Worm (Caenorhabditis elegans) whole organism, L4 larva: ENCODE results near the gene exl-1.

Experiments used
- D1046.2 ChIP-seq: fragments of 200-800 bp; sonication (Bioruptor generic); IDR thresholded peaks from 2 replicates; pipeline ENCODE4 v1.3.6; 2022; ENCODE audit warnings: missing genetic modification characterization, missing compliant biosample characterization
- F44E2.7 ChIP-seq: fragments of 200-800 bp; sonication (Bioruptor generic); IDR thresholded peaks from 2 replicates; pipeline ENCODE4 v2.1.2; 2022; ENCODE audit warnings: missing genetic modification characterization, missing compliant biosample characterization
- R02D3.7 ChIP-seq: fragments of 150-350 bp; sonication (generic microtip); optimal IDR thresholded peaks from 3 replicates; lab custom pipeline; 2014; ENCODE audit warnings: missing biosample characterization, missing genetic modification characterization
- Y48G9A.11 ChIP-seq: fragments of 200-800 bp; sonication (Bioruptor generic); IDR thresholded peaks from 2 replicates; pipeline ENCODE4 v1.3.6; 2022; ENCODE audit warnings: missing genetic modification reagents, missing genetic modification characterization, missing compliant biosample characterization
- Y5F2A.4 ChIP-seq: fragments of 200-800 bp; sonication (Bioruptor generic); optimal IDR thresholded peaks from 2 replicates; lab custom pipeline; 2018; ENCODE audit warnings: mild to moderate bottlenecking, missing genetic modification characterization, missing compliant biosample characterization
- Y75B8A.6 ChIP-seq: fragments of 200-800 bp; sonication (Bioruptor generic); IDR thresholded peaks from 2 replicates; pipeline ENCODE4 v1.3.6; 2022; ENCODE audit warnings: missing genetic modification reagents, missing genetic modification characterization, missing compliant biosample characterization
- ZK546.5 ChIP-seq, 2 experiments: sonication (generic microtip); optimal IDR thresholded peaks; 2 replicates each; lab custom pipeline; 2017; ENCODE audit warnings: missing biosample characterization in 2 of 2, missing genetic modification characterization in 2 of 2
- aha-1 ChIP-seq: fragments of 150-350 bp; peaks from one replicate; lab custom pipeline; 2014; ENCODE audit warnings: missing biosample characterization, missing genetic modification characterization
- aly-2 ChIP-seq: sonication (generic microtip); optimal IDR thresholded peaks from 2 replicates; lab custom pipeline; 2018; ENCODE audit warnings: missing biosample characterization, missing genetic modification characterization
- ceh-44 ChIP-seq: fragments of 200-800 bp; sonication (Bioruptor generic); IDR thresholded peaks from 2 replicates; pipeline ENCODE4 v1.3.6; 2022; ENCODE audit warnings: missing genetic modification reagents, missing genetic modification characterization, missing compliant biosample characterization
- ceh-62 ChIP-seq: sonication (generic microtip); optimal IDR thresholded peaks from 2 replicates; lab custom pipeline; 2017; ENCODE audit warnings: missing biosample characterization, missing genetic modification characterization
- ctbp-1 ChIP-seq: fragments of 200-800 bp; sonication (Bioruptor generic); IDR thresholded peaks from 2 replicates; pipeline ENCODE4 v1.3.6; 2022; ENCODE audit warnings: missing genetic modification reagents, missing genetic modification characterization, missing compliant biosample characterization
- daf-19 ChIP-seq: fragments of 200-800 bp; sonication (Bioruptor generic); conservative IDR thresholded peaks from 2 replicates; pipeline ENCODE4 v1.3.6; 2022; ENCODE audit warnings: missing genetic modification characterization, missing compliant biosample characterization
- dmd-6 ChIP-seq: fragments of 200-800 bp; sonication (Bioruptor generic); IDR thresholded peaks from 2 replicates; pipeline ENCODE4 v1.3.6; 2022; ENCODE audit warnings: missing genetic modification reagents, missing genetic modification characterization, missing compliant biosample characterization
- dmd-9 ChIP-seq: fragments of 200-800 bp; sonication (Bioruptor generic); IDR thresholded peaks from 2 replicates; pipeline ENCODE4 v1.3.6; 2022; ENCODE audit warnings: missing genetic modification reagents, missing genetic modification characterization, missing compliant biosample characterization
- dpl-1 ChIP-seq: fragments of 150-350 bp; optimal IDR thresholded peaks from 2 replicates; lab custom pipeline; 2014; ENCODE audit warnings: missing biosample characterization, missing genetic modification reagents, missing genetic modification characterization
- duxl-1 ChIP-seq: sonication (generic microtip); optimal IDR thresholded peaks from 2 replicates; lab custom pipeline; 2016; ENCODE audit warnings: mild to moderate bottlenecking, missing genetic modification characterization, moderate library complexity, missing compliant biosample characterization; ENCODE audit not compliant: poor library complexity
- dve-1 ChIP-seq: sonication (generic microtip); optimal IDR thresholded peaks from 2 replicates; lab custom pipeline; 2017; ENCODE audit warnings: antibody characterized with exemption, mild to moderate bottlenecking, missing genetic modification characterization, missing compliant biosample characterization; ENCODE audit not compliant: insufficient read depth
- egl-43 ChIP-seq: fragments of 200-800 bp; sonication (Bioruptor generic); IDR thresholded peaks from 2 replicates; pipeline ENCODE4 v1.3.6; 2022; ENCODE audit warnings: missing genetic modification reagents, missing genetic modification characterization, missing compliant biosample characterization
- fos-1 ChIP-seq: fragments of 150-350 bp; optimal IDR thresholded peaks from 2 replicates; lab custom pipeline; 2014; ENCODE audit warnings: missing biosample characterization, missing genetic modification characterization
- hif-1 ChIP-seq, 2 experiments: sonication (generic microtip); optimal IDR thresholded peaks; 2 replicates each; lab custom pipeline; 2016 to 2017; ENCODE audit warnings: missing compliant biosample characterization in 2 of 2, missing genetic modification characterization in 2 of 2, missing genetic modification reagents in 2 of 2, missing genotype in 2 of 2, mild to moderate bottlenecking in 1 of 2
- hmg-1.1 ChIP-seq: fragments of 200-800 bp; sonication (Bioruptor generic); IDR thresholded peaks from 2 replicates; pipeline ENCODE4 v1.3.6; 2022; ENCODE audit warnings: missing genetic modification reagents, missing genetic modification characterization, missing compliant biosample characterization
- jun-1 ChIP-seq: fragments of 150-350 bp; optimal IDR thresholded peaks from 2 replicates; lab custom pipeline; 2014; ENCODE audit warnings: missing biosample characterization, missing genetic modification reagents, missing genetic modification characterization
- lin-15B ChIP-seq: fragments of 150-350 bp; sonication (generic microtip); optimal IDR thresholded peaks from 3 replicates; lab custom pipeline; 2014; ENCODE audit warnings: missing biosample characterization, missing genetic modification characterization
- lin-38 ChIP-seq: fragments of 200-800 bp; sonication (Bioruptor generic); IDR thresholded peaks from 2 replicates; pipeline ENCODE4 v1.3.6; 2022; ENCODE audit warnings: missing genetic modification reagents, missing genetic modification characterization, missing compliant biosample characterization
- lin-39 ChIP-seq: fragments of 150-350 bp; optimal IDR thresholded peaks from 2 replicates; lab custom pipeline; 2014; ENCODE audit warnings: missing biosample characterization, missing genetic modification reagents, missing genetic modification characterization
- lir-3 ChIP-seq: sonication (generic microtip); optimal IDR thresholded peaks from 2 replicates; lab custom pipeline; 2016; ENCODE audit warnings: mild to moderate bottlenecking, missing genetic modification characterization, missing compliant biosample characterization
- lsy-2 ChIP-seq, 2 experiments: fragments of 150-350 bp in 1 of 2; sonication (generic microtip) in 1 of 2; optimal IDR thresholded peaks; 2 replicates each; lab custom pipeline; 2014 to 2017; ENCODE audit warnings: missing biosample characterization in 2 of 2, missing genetic modification characterization in 2 of 2
- mdt-29 ChIP-seq: fragments of 200-800 bp; sonication (Bioruptor generic); IDR thresholded peaks from 2 replicates; pipeline ENCODE4 v1.3.6; 2022; ENCODE audit warnings: missing genetic modification reagents, missing genetic modification characterization, missing compliant biosample characterization
- mxl-2 ChIP-seq: fragments of 200-800 bp; sonication (Bioruptor generic); conservative IDR thresholded peaks from 2 replicates; pipeline ENCODE4 v1.3.6; 2022; ENCODE audit warnings: missing genetic modification reagents, missing genetic modification characterization, missing compliant biosample characterization
- nhr-11 ChIP-seq: fragments of 150-350 bp; optimal IDR thresholded peaks from 2 replicates; lab custom pipeline; 2014; ENCODE audit warnings: missing biosample characterization, missing genetic modification characterization
- nhr-111 ChIP-seq: fragments of 200-800 bp; sonication (Bioruptor generic); optimal IDR thresholded peaks from 2 replicates; lab custom pipeline; 2018; ENCODE audit warnings: mild to moderate bottlenecking, missing genetic modification characterization, missing compliant biosample characterization
- nhr-237 ChIP-seq: sonication (generic microtip); optimal IDR thresholded peaks from 2 replicates; lab custom pipeline; 2017; ENCODE audit warnings: missing biosample characterization, missing genetic modification characterization
- nhr-28 ChIP-seq: fragments of 150-350 bp; optimal IDR thresholded peaks from 2 replicates; lab custom pipeline; 2014; ENCODE audit warnings: missing biosample characterization, missing genetic modification characterization
- nhr-41 ChIP-seq: fragments of 200-800 bp; sonication (Bioruptor generic); IDR thresholded peaks from 2 replicates; pipeline ENCODE4 v1.3.6; 2022; ENCODE audit warnings: missing genetic modification reagents, missing genetic modification characterization, missing compliant biosample characterization
- nhr-42 ChIP-seq: fragments of 200-800 bp; sonication (Bioruptor generic); IDR thresholded peaks from 2 replicates; pipeline ENCODE4 v1.3.6; 2022; ENCODE audit warnings: missing genetic modification characterization, missing compliant biosample characterization
- nhr-6 ChIP-seq: fragments of 150-350 bp; optimal IDR thresholded peaks from 2 replicates; lab custom pipeline; 2014; ENCODE audit warnings: missing biosample characterization, missing genetic modification characterization
- nhr-76 ChIP-seq: fragments of 150-350 bp; optimal IDR thresholded peaks from 2 replicates; lab custom pipeline; 2014; ENCODE audit warnings: missing biosample characterization, missing genetic modification characterization
- nhr-77 ChIP-seq: fragments of 150-350 bp; optimal IDR thresholded peaks from 2 replicates; lab custom pipeline; 2014; ENCODE audit warnings: missing biosample characterization, missing genetic modification characterization
- pqm-1 ChIP-seq: sonication (generic microtip); optimal IDR thresholded peaks from 2 replicates; lab custom pipeline; 2017; ENCODE audit warnings: missing biosample characterization, missing genetic modification characterization
- set-16 ChIP-seq: fragments of 200-800 bp; sonication (Bioruptor generic); IDR thresholded peaks from 2 replicates; pipeline ENCODE4 v1.3.6; 2022; ENCODE audit warnings: missing genetic modification reagents, missing genetic modification characterization, missing compliant biosample characterization
- skn-1 ChIP-seq: fragments of 150-350 bp; optimal IDR thresholded peaks from 2 replicates; lab custom pipeline; 2014; ENCODE audit warnings: missing biosample characterization, missing genetic modification characterization
- zag-1 ChIP-seq: fragments of 150-350 bp; optimal IDR thresholded peaks from 2 replicates; lab custom pipeline; 2014; ENCODE audit warnings: missing biosample characterization, missing genetic modification characterization
- zfp-2 ChIP-seq: sonication (generic microtip); optimal IDR thresholded peaks from 2 replicates; lab custom pipeline; 2016; ENCODE audit warnings: mild to moderate bottlenecking, missing genetic modification characterization, missing compliant biosample characterization
- zfp-3 ChIP-seq: fragments of 200-800 bp; sonication (Bioruptor generic); conservative IDR thresholded peaks from 2 replicates; pipeline ENCODE4 v1.3.6; 2022; ENCODE audit warnings: missing genetic modification reagents, missing genetic modification characterization, missing compliant biosample characterization
- ztf-11 ChIP-seq: fragments of 150-350 bp; optimal IDR thresholded peaks from 2 replicates; lab custom pipeline; 2014; ENCODE audit warnings: missing biosample characterization, missing genetic modification characterization

The exl-1 gene

ce11 chrII:14424791-14425190, 11.5 kb upstream of the exl-1 start, which contains the start of gene plx-2:
Gene plx-2 (minus strand): TSS chrII:14424891.
- TF ChIP-seq lin-39 (no peak), nhr-6 (tag; lab: Kevin White, UChicago) (no peak), ztf-11 (tag; lab: Kevin White, UChicago) (no peak), ceh-44 (GFP tag; lab: Robert Waterston, UW) (no peak), fos-1 (tag; lab: Kevin White, UChicago) (no peak), aha-1 (tag; lab: Kevin White, UChicago) (no peak), nhr-42 (no peak), ctbp-1 (GFP tag; lab: Robert Waterston, UW) (no peak), mdt-29 (GFP tag; lab: Robert Waterston, UW) (no peak), nhr-111 (GFP tag; lab: Kevin White, UChicago) (no peak)

ce11 chrII:14416988-14417387, 3.7 kb upstream of the exl-1 start:
- TF ChIP-seq nhr-77 (no peak), egl-43 (GFP tag; lab: Robert Waterston, UW) (no peak), ceh-62 (tag; lab: Kevin White, UChicago) (no peak), aly-2 (no peak), zfp-2 (tag; lab: Kevin White, UChicago) (no peak), lin-15B (tag; lab: Kevin White, UChicago) (no peak), skn-1 (tag; lab: Kevin White, UChicago) (no peak)

ce11 chrII:14415427-14415826, 2.2 kb upstream of the exl-1 start:
- TF ChIP-seq lir-3 (tag; lab: Kevin White, UChicago): no peak
- TF ChIP-seq nhr-6 (tag; lab: Kevin White, UChicago): no peak
- TF ChIP-seq D1046.2: no peak
- TF ChIP-seq lin-39: no peak
- TF ChIP-seq dmd-6: peak; percentile 58; the same call in 1 of the 2 replicates
- peak; percentile 63 for TF ChIP-seq nhr-28 (tag; lab: Kevin White, UChicago)
- TF ChIP-seq pqm-1: peak; percentile 6

- no peak for TF ChIP-seq Y5F2A.4
- TF ChIP-seq nhr-11 (tag; lab: Kevin White, UChicago): no peak
- no peak for TF ChIP-seq zag-1 (tag; lab: Kevin White, UChicago)
- no peak for TF ChIP-seq nhr-42
- no peak for TF ChIP-seq hif-1 (tag; optimal IDR thresholded peaks at IDR 0.05; lab: Kevin White, UChicago)
These were observed 434 bp upstream of the exl-1 start for ce11 chrII:14413709-14414108.

- no peak for TF ChIP-seq Y75B8A.6 (GFP tag; lab: Robert Waterston, UW)
- no peak for TF ChIP-seq dpl-1
- no peak for TF ChIP-seq zfp-3 (GFP tag; lab: Robert Waterston, UW)
- no peak for TF ChIP-seq nhr-77
- TF ChIP-seq ZK546.5 (tag; optimal IDR thresholded peaks at IDR 0.05; lab: Kevin White, UChicago): no peak
- no peak for TF ChIP-seq pqm-1
- TF ChIP-seq dmd-9 (GFP tag; lab: Robert Waterston, UW): no peak
- no peak for TF ChIP-seq set-16 (GFP tag; lab: Robert Waterston, UW)
- TF ChIP-seq lin-38 (GFP tag; lab: Robert Waterston, UW): peak; percentile 54
- no peak for TF ChIP-seq dve-1 (tag; lab: Kevin White, UChicago)
- TF ChIP-seq nhr-6 (tag; lab: Kevin White, UChicago): no peak
- TF ChIP-seq jun-1: no peak
- TF ChIP-seq daf-19 (GFP tag; lab: Robert Waterston, UW): no peak
- no peak for TF ChIP-seq R02D3.7 (tag; lab: Kevin White, UChicago)
- TF ChIP-seq duxl-1 (tag; lab: Kevin White, UChicago): no peak
- TF ChIP-seq nhr-237 (tag; lab: Kevin White, UChicago): no peak
- no peak for TF ChIP-seq nhr-76 (tag; lab: Kevin White, UChicago)
- no peak for TF ChIP-seq lin-39
- no peak for TF ChIP-seq mxl-2
- TF ChIP-seq lsy-2 (tag; optimal IDR thresholded peaks at IDR 0.05; lab: Kevin White, UChicago): peak in 1 of 2 experiments; percentile 70
- no peak for TF ChIP-seq F44E2.7
- TF ChIP-seq Y48G9A.11 (GFP tag; lab: Robert Waterston, UW): no peak
- no peak for TF ChIP-seq nhr-41 (GFP tag; lab: Robert Waterston, UW)
- TF ChIP-seq hmg-1.1: no peak
These were observed 2.5 kb downstream of the exl-1 start, which contains the start of gene dsb-2 for ce11 chrII:14410768-14411167. Gene dsb-2 (plus strand): TSS chrII:14411095.
